Fruit fly (Drosophila melanogaster) whole organism, prepupa: ENCODE results near the gene CG6678.
A peak's percentile ranks its signal among the peaks of the same experiment; 100 is the strongest.

Source experiments
- CG10631 ChIP-seq: fragments of 200-800 bp; sonication (Bioruptor generic); optimal IDR thresholded peaks from 2 replicates; lab custom pipeline; 2016; ENCODE audit warnings: missing biosample characterization, missing genetic modification characterization
- CG10669 ChIP-seq: fragments of 200-800 bp; sonication (Bioruptor generic); optimal IDR thresholded peaks from 3 replicates; lab custom pipeline; 2018; ENCODE audit warnings: missing biosample characterization, mild to moderate bottlenecking, missing genetic modification characterization, moderate library complexity
- CG11294 ChIP-seq: fragments of 200-800 bp; sonication (Bioruptor generic); IDR thresholded peaks from 2 replicates; pipeline ENCODE4 v1.3.6; 2022; ENCODE audit warnings: missing biosample characterization, missing genetic modification characterization
- CG11902 ChIP-seq: fragments of 200-800 bp; sonication (Bioruptor generic); optimal IDR thresholded peaks from 3 replicates; lab custom pipeline; 2016; ENCODE audit warnings: missing biosample characterization, missing genetic modification characterization
- CG15336 ChIP-seq: fragments of 200-800 bp; sonication (Bioruptor generic); IDR thresholded peaks from 2 replicates; pipeline ENCODE4 v1.3.6; 2022; ENCODE audit warnings: missing biosample characterization, missing genetic modification characterization
- CG1621 ChIP-seq: fragments of 200-800 bp; sonication (Bioruptor generic); optimal IDR thresholded peaks from 3 replicates; lab custom pipeline; 2018; ENCODE audit warnings: missing biosample characterization, mild to moderate bottlenecking, missing genetic modification characterization
- CG16779 ChIP-seq: fragments of 200-800 bp; sonication (Bioruptor generic); optimal IDR thresholded peaks from 3 replicates; lab custom pipeline; 2017; ENCODE audit warnings: missing biosample characterization, mild to moderate bottlenecking, missing genetic modification characterization
- CG3032 ChIP-seq: fragments of 200-800 bp; optimal IDR thresholded peaks from 2 replicates; lab custom pipeline; 2019; ENCODE audit warnings: missing biosample characterization, mild to moderate bottlenecking, missing genetic modification characterization, moderate library complexity
- CG31627 ChIP-seq: fragments of 200-800 bp; sonication (Bioruptor generic); optimal IDR thresholded peaks from 3 replicates; lab custom pipeline; 2016; ENCODE audit warnings: missing biosample characterization, missing genetic modification characterization
- CG32006 ChIP-seq: fragments of 200-800 bp; sonication (Bioruptor generic); optimal IDR thresholded peaks from 3 replicates; lab custom pipeline; 2017; ENCODE audit warnings: missing biosample characterization, mild to moderate bottlenecking, missing genetic modification characterization
- CG34406 ChIP-seq: fragments of 200-800 bp; sonication (Bioruptor generic); optimal IDR thresholded peaks from 3 replicates; lab custom pipeline; 2016; ENCODE audit warnings: missing biosample characterization, missing genetic modification characterization
- CG3919 ChIP-seq: fragments of 200-800 bp; sonication (Bioruptor generic); optimal IDR thresholded peaks from 3 replicates; lab custom pipeline; 2016; ENCODE audit warnings: missing biosample characterization, missing genetic modification characterization
- CG6163 ChIP-seq: fragments of 200-800 bp; sonication (Bioruptor generic); IDR thresholded peaks from 3 replicates; pipeline ENCODE4 v1.3.6; 2022; ENCODE audit warnings: missing biosample characterization, missing genetic modification characterization
- CG6276 ChIP-seq: fragments of 200-800 bp; sonication (Bioruptor generic); optimal IDR thresholded peaks from 2 replicates; lab custom pipeline; 2017; ENCODE audit warnings: missing biosample characterization, mild to moderate bottlenecking, missing genetic modification characterization
- CG6792 ChIP-seq: fragments of 200-800 bp; sonication (Bioruptor generic); optimal IDR thresholded peaks from 3 replicates; lab custom pipeline; 2016; ENCODE audit warnings: missing biosample characterization, missing genetic modification characterization
- CG6854 ChIP-seq: fragments of 200-800 bp; sonication (Bioruptor generic); optimal IDR thresholded peaks from 2 replicates; lab custom pipeline; 2017; ENCODE audit warnings: missing biosample characterization, mild to moderate bottlenecking, missing genetic modification characterization
- CG7368 ChIP-seq: fragments of 200-800 bp; sonication (Bioruptor generic); optimal IDR thresholded peaks from 3 replicates; lab custom pipeline; 2016; ENCODE audit warnings: missing biosample characterization, missing genetic modification characterization
- CG8119 ChIP-seq: fragments of 200-800 bp; sonication (Bioruptor generic); IDR thresholded peaks from 3 replicates; pipeline ENCODE4 v1.3.6; 2022; ENCODE audit warnings: missing biosample characterization, missing genetic modification characterization
- CG8632 ChIP-seq: fragments of 200-800 bp; sonication (Bioruptor generic); optimal IDR thresholded peaks from 3 replicates; lab custom pipeline; 2016; ENCODE audit warnings: missing biosample characterization, missing genetic modification characterization
- CG9139 ChIP-seq: fragments of 200-800 bp; sonication (Bioruptor generic); optimal IDR thresholded peaks from 3 replicates; lab custom pipeline; 2017; ENCODE audit warnings: missing biosample characterization, mild to moderate bottlenecking, missing genetic modification characterization
- Eip75B ChIP-seq: fragments of 200-800 bp; sonication (Bioruptor generic); optimal IDR thresholded peaks from 3 replicates; lab custom pipeline; 2016; ENCODE audit warnings: missing biosample characterization, missing genetic modification characterization
- Eip78C ChIP-seq: fragments of 200-800 bp; sonication (Bioruptor generic); peaks from one replicate; lab custom pipeline; 2016; ENCODE audit warnings: missing biosample characterization, missing genetic modification characterization
- Eip93F ChIP-seq: fragments of 200-800 bp; sonication (Bioruptor generic); optimal IDR thresholded peaks from 2 replicates; lab custom pipeline; 2016; ENCODE audit warnings: missing biosample characterization, mild to moderate bottlenecking, missing genetic modification characterization
- Ets96B ChIP-seq: fragments of 200-800 bp; optimal IDR thresholded peaks from 2 replicates; lab custom pipeline; 2019; ENCODE audit warnings: missing biosample characterization, mild to moderate bottlenecking, missing genetic modification characterization, moderate library complexity
- Gug ChIP-seq: fragments of 200-800 bp; sonication (Bioruptor generic); IDR thresholded peaks from 2 replicates; pipeline ENCODE4 v1.3.6; 2022; ENCODE audit warnings: missing biosample characterization, missing genetic modification characterization
- Hr38 ChIP-seq: sonication (Bioruptor generic); optimal IDR thresholded peaks from 2 replicates; lab custom pipeline; 2016; ENCODE audit warnings: missing biosample characterization, missing genetic modification characterization
- Hr39 ChIP-seq: fragments of 200-800 bp; sonication (Bioruptor generic); optimal IDR thresholded peaks from 2 replicates; lab custom pipeline; 2016; ENCODE audit warnings: missing biosample characterization, missing genetic modification characterization
- Lpt ChIP-seq: fragments of 200-800 bp; sonication (Bioruptor generic); optimal IDR thresholded peaks from 3 replicates; lab custom pipeline; 2016; ENCODE audit warnings: missing biosample characterization, missing genetic modification characterization
- Met ChIP-seq: fragments of 200-800 bp; sonication (Bioruptor generic); optimal IDR thresholded peaks from 3 replicates; lab custom pipeline; 2016; ENCODE audit warnings: missing biosample characterization, missing genetic modification characterization
- Smox ChIP-seq: fragments of 200-800 bp; sonication (Bioruptor generic); optimal IDR thresholded peaks from 3 replicates; lab custom pipeline; 2016; ENCODE audit warnings: missing biosample characterization, missing genetic modification characterization
- Sox14 ChIP-seq: fragments of 200-800 bp; sonication (Bioruptor generic); optimal IDR thresholded peaks from 3 replicates; lab custom pipeline; 2016; ENCODE audit warnings: missing biosample characterization, missing genetic modification characterization
- cyc ChIP-seq: fragments of 200-800 bp; sonication (Bioruptor generic); optimal IDR thresholded peaks from 3 replicates; lab custom pipeline; 2016; ENCODE audit warnings: missing biosample characterization, missing genetic modification characterization
- dac ChIP-seq: fragments of 200-800 bp; sonication (Bioruptor generic); optimal IDR thresholded peaks from 2 replicates; lab custom pipeline; 2017; ENCODE audit warnings: missing biosample characterization, mild to moderate bottlenecking, missing genetic modification characterization
- dsx ChIP-seq: fragments of 200-800 bp; optimal IDR thresholded peaks from 3 replicates; lab custom pipeline; 2019; ENCODE audit warnings: missing biosample characterization, mild to moderate bottlenecking, missing genetic modification characterization, moderate library complexity; ENCODE audit not compliant: poor library complexity, severe bottlenecking
- eg ChIP-seq: fragments of 200-800 bp; sonication (Bioruptor generic); IDR thresholded peaks from 3 replicates; pipeline ENCODE4 v1.3.6; 2022; ENCODE audit warnings: missing biosample characterization, missing genetic modification characterization
- esn ChIP-seq: fragments of 200-800 bp; sonication (Bioruptor generic); optimal IDR thresholded peaks from 2 replicates; lab custom pipeline; 2016; ENCODE audit warnings: missing biosample characterization, mild to moderate bottlenecking, missing genetic modification characterization, moderate library complexity
- fd85E ChIP-seq: fragments of 200-800 bp; sonication (Bioruptor generic); optimal IDR thresholded peaks from 3 replicates; lab custom pipeline; 2016; ENCODE audit warnings: missing biosample characterization, missing genetic modification characterization
- fkh ChIP-seq: fragments of 200-800 bp; sonication (Bioruptor generic); optimal IDR thresholded peaks from 3 replicates; lab custom pipeline; 2017; ENCODE audit warnings: missing biosample characterization, mild to moderate bottlenecking, missing genetic modification characterization, moderate library complexity
- lz ChIP-seq: fragments of 200-800 bp; sonication (Bioruptor generic); optimal IDR thresholded peaks from 3 replicates; lab custom pipeline; 2016; ENCODE audit warnings: missing biosample characterization, missing genetic modification characterization
- net ChIP-seq: fragments of 200-800 bp; sonication (Bioruptor generic); optimal IDR thresholded peaks from 3 replicates; lab custom pipeline; 2016; ENCODE audit warnings: missing biosample characterization, missing genetic modification characterization
- pdm3 ChIP-seq: fragments of 200-800 bp; sonication (Bioruptor generic); optimal IDR thresholded peaks from 3 replicates; lab custom pipeline; 2016; ENCODE audit warnings: missing biosample characterization, missing genetic modification characterization
- salr ChIP-seq, 2 experiments: fragments of 200-800 bp; sonication (Bioruptor generic); optimal IDR thresholded peaks; 3 replicates each; lab custom pipeline; 2016 to 2018; ENCODE audit warnings: missing biosample characterization in 2 of 2, missing genetic modification characterization in 2 of 2, mild to moderate bottlenecking in 1 of 2
- spab ChIP-seq: fragments of 200-800 bp; sonication (Bioruptor generic); optimal IDR thresholded peaks from 2 replicates; lab custom pipeline; 2017; ENCODE audit warnings: missing biosample characterization, mild to moderate bottlenecking, missing genetic modification characterization, missing genetic modification reagents
- ss ChIP-seq, 2 experiments: fragments of 200-800 bp; sonication (Bioruptor generic); optimal IDR thresholded peaks; 2 replicates in 1 of 2; 3 replicates in 1 of 2; lab custom pipeline; 2017 to 2018; ENCODE audit warnings: mild to moderate bottlenecking in 2 of 2, missing biosample characterization in 2 of 2, missing genetic modification characterization in 2 of 2, moderate library complexity in 1 of 2
- svp ChIP-seq: fragments of 200-800 bp; sonication (Bioruptor generic); peaks from one replicate; lab custom pipeline; 2016; ENCODE audit warnings: missing biosample characterization, missing genetic modification characterization
- topi ChIP-seq: fragments of 200-800 bp; sonication (Bioruptor generic); optimal IDR thresholded peaks from 3 replicates; lab custom pipeline; 2016; ENCODE audit warnings: missing biosample characterization, missing genetic modification characterization
- vri ChIP-seq: fragments of 200-800 bp; sonication (Bioruptor generic); optimal IDR thresholded peaks from 3 replicates; lab custom pipeline; 2016; ENCODE audit warnings: missing biosample characterization, mild to moderate bottlenecking, missing genetic modification characterization

Gene CG6678

DNA sequence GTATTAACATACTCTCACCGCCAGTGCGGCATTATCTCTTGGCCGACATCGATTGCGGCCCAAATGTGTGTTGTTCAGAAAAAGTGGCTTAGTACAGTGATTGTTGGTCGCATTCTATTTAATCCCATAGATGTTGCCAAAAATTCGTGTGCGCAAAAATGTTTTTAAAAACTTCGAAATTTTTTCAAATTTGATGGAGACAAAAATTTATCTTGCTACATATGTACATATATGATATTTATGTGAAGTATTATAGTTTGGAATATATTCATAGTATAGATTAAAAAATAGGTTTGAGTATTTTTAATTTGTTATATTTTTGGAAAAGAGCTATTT lies 51.1 kb downstream of the CG6678 start (continued):
- TF ChIP-seq CG7368 (GFP tag; lab: Kevin White, UChicago) (no peak), ss (GFP tag; optimal IDR thresholded peaks at IDR 0.05; lab: Kevin White, UChicago) (no peak), CG11902 (peak; percentile 21), CG6792 (GFP tag; lab: Kevin White, UChicago) (peak; percentile 6), Eip75B (GFP tag; lab: Kevin White, UChicago) (no peak), net (GFP tag; lab: Kevin White, UChicago) (no peak), CG16779 (tag; lab: Kevin White, UChicago) (no peak), esn (GFP tag; lab: Kevin White, UChicago) (peak; percentile 22), dac (GFP tag; lab: Kevin White, UChicago) (no peak), Met (GFP tag; lab: Kevin White, UChicago) (peak; percentile 7), eg (GFP tag; lab: Robert Waterston, UW) (no peak), Eip78C (GFP tag; lab: Kevin White, UChicago) (peak; percentile 57), CG3919 (GFP tag; lab: Kevin White, UChicago) (no peak), Eip93F (GFP tag; lab: Kevin White, UChicago) (no peak), Hr38 (GFP tag; lab: Kevin White, UChicago) (no peak), CG10669 (peak; percentile 7), CG6854 (GFP tag; lab: Kevin White, UChicago) (no peak), Smox (GFP tag; lab: Kevin White, UChicago) (no peak), fkh (GFP tag; lab: Kevin White, UChicago) (no peak), svp (GFP tag; lab: Kevin White, UChicago) (peak; percentile 44), fd85E (GFP tag; lab: Kevin White, UChicago) (no peak), vri (no peak), CG1621 (tag; lab: Kevin White, UChicago) (no peak), Gug (GFP tag; lab: Robert Waterston, UW) (no peak), CG6276 (GFP tag; lab: Kevin White, UChicago) (no peak), CG9139 (no peak), CG11294 (no peak), lz (GFP tag; lab: Kevin White, UChicago) (no peak), topi (GFP tag; lab: Kevin White, UChicago) (no peak), CG8632 (GFP tag; lab: Kevin White, UChicago) (no peak), spab (no peak), dsx (GFP tag; lab: Kevin White, UChicago) (no peak)

DNA sequence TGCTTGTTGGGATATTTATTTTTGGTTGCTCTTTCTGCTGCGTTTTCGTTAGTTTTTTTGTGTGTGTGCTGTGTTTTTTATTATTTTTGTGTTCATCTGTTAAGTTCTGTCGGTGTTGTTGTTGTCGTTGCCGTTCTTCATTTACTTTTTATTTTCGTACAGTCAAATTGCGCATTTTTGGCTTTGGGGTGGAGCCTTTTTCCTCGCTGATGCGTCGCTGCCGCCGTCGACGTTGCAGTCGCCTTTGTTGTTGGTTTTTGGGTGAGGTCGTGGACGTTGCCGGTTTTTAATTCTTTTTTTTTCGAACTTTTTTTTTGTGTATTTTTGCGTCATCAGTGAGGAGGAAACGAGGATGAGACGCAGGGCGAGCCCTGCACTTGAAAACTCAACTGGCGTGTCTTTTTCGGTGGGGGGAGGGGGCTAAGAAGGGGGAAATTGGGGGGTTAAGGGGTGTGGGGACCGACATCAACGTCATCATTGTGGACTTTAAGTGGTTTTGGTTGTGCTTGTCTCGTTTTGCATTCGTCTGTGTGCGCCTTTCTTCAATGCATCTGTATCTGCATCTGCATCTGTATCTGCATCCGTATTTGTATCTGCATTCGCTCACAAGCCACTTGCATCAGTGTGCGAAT lies 51.8 kb downstream of the CG6678 start:
- peak; percentile 29 for TF ChIP-seq vri
- TF ChIP-seq CG32006 (GFP tag; lab: Kevin White, UChicago), result no peak
- TF ChIP-seq Eip78C (GFP tag; lab: Kevin White, UChicago), result peak; percentile 41
- no peak for TF ChIP-seq Gug (GFP tag; lab: Robert Waterston, UW)
- peak; percentile 75 for TF ChIP-seq dsx (GFP tag; lab: Kevin White, UChicago)
- TF ChIP-seq eg (GFP tag; lab: Robert Waterston, UW), result peak; percentile 71; the same call in 2 of the 3 replicates
- TF ChIP-seq CG9139, result peak; percentile 73
- TF ChIP-seq Eip93F (GFP tag; lab: Kevin White, UChicago), result no peak
- no peak for TF ChIP-seq CG31627
- no peak for TF ChIP-seq CG10631 (GFP tag; lab: Kevin White, UChicago)
- TF ChIP-seq cyc (GFP tag; lab: Kevin White, UChicago), result no peak
- no peak for TF ChIP-seq CG3919 (GFP tag; lab: Kevin White, UChicago)
- peak; percentile 41; the same call in 1 of the 3 replicates for TF ChIP-seq CG8119 (GFP tag; lab: Robert Waterston, UW)
- no peak for TF ChIP-seq Smox (GFP tag; lab: Kevin White, UChicago)
- TF ChIP-seq spab, result peak; percentile 47
- no peak for TF ChIP-seq CG11902
- TF ChIP-seq CG8632 (GFP tag; lab: Kevin White, UChicago), result no peak
- no peak for TF ChIP-seq Hr39 (GFP tag; lab: Kevin White, UChicago)
- TF ChIP-seq salr (GFP tag; optimal IDR thresholded peaks at IDR 0.05; lab: Kevin White, UChicago), result peak in 1 of 2 experiments; percentile 12
- TF ChIP-seq CG3032 (tag; lab: Kevin White, UChicago), result peak; percentile 16
- TF ChIP-seq CG16779 (tag; lab: Kevin White, UChicago), result peak; percentile 49
- peak; percentile 21 for TF ChIP-seq Ets96B
- no peak for TF ChIP-seq pdm3
- TF ChIP-seq Met (GFP tag; lab: Kevin White, UChicago), result no peak
- peak; percentile 77 for TF ChIP-seq CG6163 (GFP tag; lab: Robert Waterston, UW)
- TF ChIP-seq CG15336 (GFP tag; lab: Robert Waterston, UW), result peak; percentile 24; the same call in 1 of the 2 replicates
- peak; percentile 4 for TF ChIP-seq CG34406 (GFP tag; lab: Kevin White, UChicago)
- no peak for TF ChIP-seq esn (GFP tag; lab: Kevin White, UChicago)
- no peak for TF ChIP-seq Sox14 (GFP tag; lab: Kevin White, UChicago)
- no peak for TF ChIP-seq Eip75B (GFP tag; lab: Kevin White, UChicago)
- TF ChIP-seq CG6792 (GFP tag; lab: Kevin White, UChicago), result no peak
- no peak for TF ChIP-seq Lpt (GFP tag; lab: Kevin White, UChicago)
- TF ChIP-seq CG1621 (tag; lab: Kevin White, UChicago), result peak; percentile 3
